Worm (Caenorhabditis elegans) whole organism, young adult: ENCODE results near the gene ZC449.1.

Experiments
- B0261.1 ChIP-seq: sonication (generic microtip); optimal IDR thresholded peaks from 2 replicates; lab custom pipeline; 2016; ENCODE audit warnings: mild to moderate bottlenecking, missing genetic modification characterization, moderate library complexity, missing compliant biosample characterization
- F10E7.11 ChIP-seq: sonication (generic microtip); optimal IDR thresholded peaks from 2 replicates; lab custom pipeline; 2017; ENCODE audit warnings: mild to moderate bottlenecking, missing genetic modification characterization, moderate library complexity, missing compliant biosample characterization
- F37B4.10 ChIP-seq: fragments of 200-800 bp; sonication (Bioruptor generic); IDR thresholded peaks from 2 replicates; pipeline ENCODE4 v1.3.6; 2022; ENCODE audit warnings: missing genetic modification characterization, missing compliant biosample characterization
- F57A8.1 ChIP-seq: fragments of 200-800 bp; sonication (Bioruptor generic); optimal IDR thresholded peaks from 2 replicates; lab custom pipeline; 2018; ENCODE audit warnings: mild to moderate bottlenecking, missing genetic modification characterization, moderate library complexity, missing compliant biosample characterization
- F57C9.4 ChIP-seq: sonication (generic microtip); optimal IDR thresholded peaks from 2 replicates; lab custom pipeline; 2017; ENCODE audit warnings: mild to moderate bottlenecking, missing genetic modification characterization, missing compliant biosample characterization
- T26A5.8 ChIP-seq: sonication (generic microtip); optimal IDR thresholded peaks from 2 replicates; lab custom pipeline; 2016; ENCODE audit warnings: missing genetic modification characterization, missing compliant biosample characterization
- Y56A3A.18 ChIP-seq: fragments of 200-800 bp; sonication (Bioruptor generic); IDR thresholded peaks from 2 replicates; pipeline ENCODE4 v1.3.6; 2022; ENCODE audit warnings: missing genetic modification reagents, missing genetic modification characterization, missing compliant biosample characterization
- Y95B8A.8 ChIP-seq: fragments of 200-800 bp; sonication (Bioruptor generic); IDR thresholded peaks from 2 replicates; pipeline ENCODE4 v1.3.6; 2022; ENCODE audit warnings: missing genetic modification reagents, missing genetic modification characterization, missing compliant biosample characterization
- ZK185.1 ChIP-seq: sonication (generic microtip); optimal IDR thresholded peaks from 2 replicates; lab custom pipeline; 2016; ENCODE audit warnings: mild to moderate bottlenecking, missing genetic modification characterization, missing compliant biosample characterization; ENCODE audit not compliant: poor library complexity, severe bottlenecking
- atf-7 ChIP-seq: sonication (generic microtip); optimal IDR thresholded peaks from 2 replicates; lab custom pipeline; 2017; ENCODE audit warnings: mild to moderate bottlenecking, missing genetic modification characterization, missing compliant biosample characterization
- athp-1 ChIP-seq: sonication (generic microtip); optimal IDR thresholded peaks from 2 replicates; lab custom pipeline; 2017; ENCODE audit warnings: mild to moderate bottlenecking, missing genetic modification characterization, missing compliant biosample characterization
- attf-3 ChIP-seq: fragments of 200-800 bp; sonication (Bioruptor generic); conservative IDR thresholded peaks from 2 replicates; pipeline ENCODE4 v1.3.6; 2022; ENCODE audit warnings: missing genetic modification reagents, missing genetic modification characterization, missing compliant biosample characterization
- bed-1 ChIP-seq: fragments of 200-800 bp; sonication (Bioruptor generic); IDR thresholded peaks from 2 replicates; pipeline ENCODE4 v1.3.6; 2022; ENCODE audit warnings: missing genetic modification reagents, missing genetic modification characterization, missing compliant biosample characterization
- ceh-100 ChIP-seq: fragments of 200-800 bp; sonication (Bioruptor generic); IDR thresholded peaks from 2 replicates; pipeline ENCODE4 v1.3.6; 2022; ENCODE audit warnings: missing genetic modification reagents, missing genetic modification characterization, missing compliant biosample characterization
- ceh-79 ChIP-seq: sonication (generic microtip); optimal IDR thresholded peaks from 2 replicates; lab custom pipeline; 2017; ENCODE audit warnings: mild to moderate bottlenecking, missing genetic modification characterization, missing compliant biosample characterization
- ceh-91 ChIP-seq: fragments of 200-800 bp; sonication (Bioruptor generic); IDR thresholded peaks from 2 replicates; pipeline ENCODE4 v1.3.6; 2022; ENCODE audit warnings: missing genetic modification reagents, missing genetic modification characterization, missing compliant biosample characterization
- die-1 ChIP-seq: sonication (generic microtip); optimal IDR thresholded peaks from 2 replicates; lab custom pipeline; 2016; ENCODE audit warnings: missing genotype, mild to moderate bottlenecking, missing genetic modification characterization, missing compliant biosample characterization
- egl-18 ChIP-seq: fragments of 200-800 bp; sonication (Bioruptor generic); IDR thresholded peaks from 2 replicates; pipeline ENCODE4 v1.3.6; 2022; ENCODE audit warnings: missing genetic modification reagents, missing genetic modification characterization, missing compliant biosample characterization
- him-1 ChIP-seq: sonication (generic microtip); optimal IDR thresholded peaks from 2 replicates; lab custom pipeline; 2016; ENCODE audit warnings: missing genotype, missing genetic modification reagents, missing genetic modification characterization, missing compliant biosample characterization
- hmg-1.2 ChIP-seq: fragments of 200-800 bp; sonication (Bioruptor generic); IDR thresholded peaks from 2 replicates; pipeline ENCODE4 v1.3.6; 2022; ENCODE audit warnings: missing genetic modification reagents, missing genetic modification characterization, missing compliant biosample characterization
- lag-1 ChIP-seq: fragments of 200-800 bp; sonication (Bioruptor generic); IDR thresholded peaks from 2 replicates; pipeline ENCODE4 v1.3.6; 2022; ENCODE audit warnings: missing genetic modification reagents, missing genetic modification characterization, missing compliant biosample characterization
- let-526 ChIP-seq: fragments of 200-800 bp; sonication (Bioruptor generic); IDR thresholded peaks from 2 replicates; pipeline ENCODE4 v1.3.6; 2022; ENCODE audit warnings: missing genetic modification reagents, missing genetic modification characterization, missing compliant biosample characterization
- lin-54 ChIP-seq: fragments of 200-800 bp; sonication (Bioruptor generic); optimal IDR thresholded peaks from 2 replicates; lab custom pipeline; 2018; ENCODE audit warnings: mild to moderate bottlenecking, missing genetic modification characterization, missing compliant biosample characterization
- mes-4 ChIP-seq: sonication (generic microtip); optimal IDR thresholded peaks from 2 replicates; lab custom pipeline; 2016; ENCODE audit warnings: missing genotype, missing genetic modification characterization, missing compliant biosample characterization
- nhr-120 ChIP-seq: fragments of 200-800 bp; sonication (Bioruptor generic); IDR thresholded peaks from 2 replicates; pipeline ENCODE4 v1.3.6; 2022; ENCODE audit warnings: missing genetic modification characterization, missing compliant biosample characterization
- pha-4 ChIP-seq: fragments of 150-350 bp; sonication (generic microtip); optimal IDR thresholded peaks from 2 replicates; lab custom pipeline; 2014; ENCODE audit warnings: missing biosample characterization, missing genetic modification reagents, missing genetic modification characterization
- rcor-1 ChIP-seq: fragments of 200-800 bp; sonication (Bioruptor generic); IDR thresholded peaks from 2 replicates; pipeline ENCODE4 v1.3.6; 2022; ENCODE audit warnings: missing genetic modification reagents, missing genetic modification characterization, missing compliant biosample characterization
- snpc-3.4 ChIP-seq: sonication (generic microtip); optimal IDR thresholded peaks from 2 replicates; lab custom pipeline; 2017; ENCODE audit warnings: missing genetic modification characterization, mild to moderate bottlenecking, missing compliant biosample characterization, antibody characterized with exemption, moderate library complexity, missing genotype, missing genetic modification reagents
- somi-1 ChIP-seq: fragments of 200-800 bp; sonication (Bioruptor generic); optimal IDR thresholded peaks from 2 replicates; lab custom pipeline; 2018; ENCODE audit warnings: mild to moderate bottlenecking, missing genetic modification characterization, missing compliant biosample characterization
- sptf-2 ChIP-seq: fragments of 200-800 bp; sonication (Bioruptor generic); optimal IDR thresholded peaks from 2 replicates; lab custom pipeline; 2018; ENCODE audit warnings: mild to moderate bottlenecking, missing genetic modification characterization, missing compliant biosample characterization
- unc-130 ChIP-seq: sonication (generic microtip); optimal IDR thresholded peaks from 2 replicates; lab custom pipeline; 2016; ENCODE audit warnings: missing genetic modification reagents, missing genetic modification characterization, missing compliant biosample characterization
- ztf-18 ChIP-seq: sonication (generic microtip); optimal IDR thresholded peaks from 2 replicates; lab custom pipeline; 2016; ENCODE audit warnings: missing genotype, mild to moderate bottlenecking, missing genetic modification characterization, missing compliant biosample characterization

The ZC449.1 gene

ce11 chrX:5038812-5039211, 14.6 kb downstream of the ZC449.1 start:
- no peak for TF ChIP-seq Y56A3A.18
- TF ChIP-seq F57A8.1: no peak
- TF ChIP-seq ceh-100 (GFP tag; lab: Robert Waterston, UW): no peak
- no peak for TF ChIP-seq F10E7.11 (tag; lab: Kevin White, UChicago)
- TF ChIP-seq athp-1 (tag; lab: Kevin White, UChicago): no peak
- no peak for TF ChIP-seq bed-1 (GFP tag; lab: Robert Waterston, UW)

DNA sequence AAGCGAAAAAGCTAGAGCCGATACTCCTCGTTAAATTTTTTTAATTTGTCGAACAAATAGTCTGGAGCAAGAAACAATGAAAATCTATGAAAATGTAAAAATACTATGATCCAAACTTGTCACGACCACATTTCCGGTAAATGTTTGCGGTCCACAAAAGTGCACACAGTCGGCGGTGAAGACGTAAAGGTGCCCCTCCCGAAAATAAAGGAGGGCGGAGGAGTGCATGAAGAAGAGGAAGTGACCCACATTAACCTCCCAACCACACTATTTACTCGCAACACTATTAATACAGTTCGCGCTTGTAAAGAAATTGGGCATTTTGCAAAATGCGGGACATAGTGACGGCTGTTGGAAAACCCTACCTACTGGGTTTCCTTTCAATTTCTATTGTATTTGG, 15.8 kb downstream of the ZC449.1 start:
- no peak for TF ChIP-seq nhr-120 (GFP tag; lab: Robert Waterston, UW)
- TF ChIP-seq F57C9.4 (tag; lab: Kevin White, UChicago): no peak
- TF ChIP-seq ceh-79 (tag; lab: Kevin White, UChicago): no peak
- TF ChIP-seq atf-7 (tag; lab: Kevin White, UChicago): no peak
- TF ChIP-seq snpc-3.4: no peak
- no peak for TF ChIP-seq B0261.1

ce11 chrX:5043887-5044286, 19.7 kb downstream of the ZC449.1 start, which contains the start of gene Y64H9A.2:
Y64H9A.2 (plus strand) TSS chrX:5043976.
- TF ChIP-seq somi-1 (GFP tag; lab: Kevin White, UChicago) (no peak), T26A5.8 (tag; lab: Kevin White, UChicago) (no peak), athp-1 (tag; lab: Kevin White, UChicago) (no peak), hmg-1.2 (GFP tag; lab: Robert Waterston, UW) (no peak), ceh-91 (GFP tag; lab: Robert Waterston, UW) (no peak), lin-54 (GFP tag; lab: Kevin White, UChicago) (no peak), lag-1 (GFP tag; lab: Robert Waterston, UW) (no peak), ZK185.1 (tag; lab: Kevin White, UChicago) (no peak), sptf-2 (no peak), Y95B8A.8 (no peak), pha-4 (no peak), egl-18 (GFP tag; lab: Robert Waterston, UW) (no peak), ceh-100 (GFP tag; lab: Robert Waterston, UW) (no peak), unc-130 (GFP tag; lab: Kevin White, UChicago) (no peak), F37B4.10 (no peak), die-1 (tag; lab: Kevin White, UChicago) (no peak), attf-3 (GFP tag; lab: Robert Waterston, UW) (no peak), him-1 (tag; lab: Kevin White, UChicago) (no peak), let-526 (GFP tag; lab: Robert Waterston, UW) (no peak)
- TF ChIP-seq, all 124 proteins: peak for 0

DNA sequence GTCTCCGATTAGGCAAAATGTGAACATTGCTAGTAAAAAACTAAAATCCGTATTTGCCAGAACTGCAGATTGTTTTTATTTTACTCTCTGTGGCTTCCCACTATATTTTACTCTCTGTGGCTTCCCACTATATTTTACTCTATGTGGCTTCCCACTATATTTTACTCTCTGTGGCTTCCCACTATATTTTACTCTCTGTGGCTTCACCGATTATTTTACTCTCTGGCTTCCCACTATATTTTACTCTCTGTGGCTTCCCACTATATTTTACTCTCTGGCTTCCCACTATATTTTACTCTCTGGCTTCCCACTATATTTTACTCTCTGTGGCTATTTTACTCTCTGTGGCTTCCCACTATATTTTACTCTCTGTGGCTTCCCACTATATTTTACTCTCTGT, 32.0 kb downstream of the ZC449.1 start:
- TF ChIP-seq die-1 (tag; lab: Kevin White, UChicago) (peak; percentile 9), mes-4 (tag; lab: Kevin White, UChicago) (peak; percentile 2)
- TF ChIP-seq, all 124 proteins: peak for 2; not testable (repeated sequence) for 122

DNA sequence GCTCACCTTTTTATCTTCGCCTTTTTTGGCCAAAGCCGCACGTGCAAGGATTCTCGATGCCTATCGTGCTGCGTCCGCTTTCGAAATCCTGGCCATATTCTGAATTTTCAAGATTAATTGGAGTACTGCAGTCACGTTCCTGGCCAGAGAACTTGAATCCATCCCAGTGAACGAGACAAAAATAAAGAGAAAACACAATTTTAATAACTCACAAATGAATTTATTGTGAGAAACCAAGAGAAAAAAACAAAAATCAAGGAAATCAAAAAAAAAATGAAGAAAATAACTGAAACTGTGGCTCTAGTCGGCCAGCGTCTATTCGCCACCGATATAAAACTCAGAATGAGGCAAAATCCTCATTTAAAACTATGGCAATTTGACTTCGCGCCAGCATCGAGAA, 34.9 kb downstream of the ZC449.1 start, which contains the start of gene C24H10.4:
Gene C24H10.4 (minus strand): TSS at position 101 of the 400 bp plus-strand sequence.
- TF ChIP-seq rcor-1 (GFP tag; lab: Robert Waterston, UW): no peak
- peak; percentile 60 for TF ChIP-seq ztf-18 (tag; lab: Kevin White, UChicago)
- TF ChIP-seq, all 124 proteins: peak for 1
